Fruit fly (Drosophila melanogaster) whole organism, pupa: ENCODE data around the gene rho-5.

Experiments used
- CG10348 ChIP-seq: fragments of 200-800 bp; sonication (Bioruptor generic); IDR thresholded peaks from 2 replicates; pipeline ENCODE4 v1.3.6; 2022; ENCODE audit warnings: missing biosample characterization, missing genetic modification characterization
- CG12605 ChIP-seq: fragments of 200-800 bp; sonication (Bioruptor generic); IDR thresholded peaks from 2 replicates; pipeline ENCODE4 v1.3.6; 2022; ENCODE audit warnings: missing biosample characterization, missing genetic modification characterization
- CG17806 ChIP-seq: fragments of 200-800 bp; sonication (Bioruptor generic); optimal IDR thresholded peaks from 2 replicates; lab custom pipeline; 2018; ENCODE audit warnings: missing biosample characterization, mild to moderate bottlenecking, missing genetic modification characterization, moderate library complexity
- CG4496 ChIP-seq: fragments of 200-800 bp; sonication (Bioruptor generic); IDR thresholded peaks from 3 replicates; pipeline ENCODE4 v1.3.6; 2022; ENCODE audit warnings: missing biosample characterization, missing genetic modification characterization
- CG8159 ChIP-seq: fragments of 200-800 bp; sonication (Bioruptor generic); optimal IDR thresholded peaks from 3 replicates; lab custom pipeline; 2018; ENCODE audit warnings: missing biosample characterization, mild to moderate bottlenecking, missing genetic modification characterization, moderate library complexity
- CG8301 ChIP-seq: fragments of 200-800 bp; sonication (Bioruptor generic); optimal IDR thresholded peaks from 2 replicates; lab custom pipeline; 2018; ENCODE audit warnings: missing biosample characterization, mild to moderate bottlenecking, missing genetic modification characterization
- D1 ChIP-seq: fragments of 200-800 bp; sonication (Bioruptor generic); optimal IDR thresholded peaks from 2 replicates; lab custom pipeline; 2018; ENCODE audit warnings: missing biosample characterization, mild to moderate bottlenecking, missing genetic modification characterization, moderate library complexity
- EcR ChIP-seq: fragments of 200-800 bp; sonication (Bioruptor generic); optimal IDR thresholded peaks from 3 replicates; lab custom pipeline; 2019; ENCODE audit warnings: missing biosample characterization, missing genetic modification characterization, mild to moderate bottlenecking, moderate library complexity, missing genetic modification reagents
- Ets98B ChIP-seq: fragments of 200-800 bp; sonication (Bioruptor generic); IDR thresholded peaks from 2 replicates; pipeline ENCODE4 v1.3.6; 2022; ENCODE audit warnings: missing biosample characterization, missing genetic modification characterization
- Pif1A ChIP-seq: fragments of 200-800 bp; sonication (Bioruptor generic); optimal IDR thresholded peaks from 3 replicates; lab custom pipeline; 2016; ENCODE audit warnings: missing biosample characterization, missing genetic modification characterization
- rn ChIP-seq: fragments of 200-800 bp; sonication (Bioruptor generic); IDR thresholded peaks from 2 replicates; pipeline ENCODE4 v1.3.6; 2022; ENCODE audit warnings: missing biosample characterization, missing genetic modification characterization

- no peak for TF ChIP-seq EcR
- TF ChIP-seq Pif1A (GFP tag; lab: Kevin White, UChicago): no peak
- TF ChIP-seq CG12605 (GFP tag; lab: Robert Waterston, UW): no peak
- TF ChIP-seq D1 (tag; lab: Kevin White, UChicago): no peak
- no peak for TF ChIP-seq Ets98B
- TF ChIP-seq CG17806: no peak
- no peak for TF ChIP-seq CG4496 (GFP tag; lab: Robert Waterston, UW)
- TF ChIP-seq CG10348 (GFP tag; lab: Robert Waterston, UW): no peak
- no peak for TF ChIP-seq CG8301 (tag; lab: Kevin White, UChicago)
- no peak for TF ChIP-seq rn (GFP tag; lab: Robert Waterston, UW)
- no peak for TF ChIP-seq CG8159 (tag; lab: Kevin White, UChicago)
These were observed 45.9 kb downstream of the rho-5 start, which contains the start of gene RnrL for dm6 chr2L:10327790-10328189.
